Worm (Caenorhabditis elegans): Measurements from ENCODE around the gene F14F7.7.

DNA sequence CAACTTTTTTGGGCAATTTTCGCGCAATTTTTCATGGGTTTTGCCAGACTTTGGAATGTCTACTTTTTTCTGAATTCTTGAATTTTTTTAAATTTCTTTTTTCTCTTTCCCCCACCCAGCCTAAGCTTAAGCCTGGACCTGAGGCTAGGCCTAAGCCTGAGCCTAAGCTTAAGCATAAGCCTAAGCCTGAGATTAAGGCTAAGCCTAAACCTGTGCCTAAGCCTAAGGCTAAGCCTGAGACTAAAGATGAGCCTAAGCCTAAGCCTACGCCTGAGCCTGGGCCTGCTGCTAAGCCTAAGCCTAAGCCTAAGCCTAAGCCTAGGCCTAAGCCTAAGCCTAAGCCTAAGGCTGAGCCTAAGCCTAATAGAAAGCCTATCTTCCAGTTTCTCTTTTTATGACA, 25.5 kb downstream of the F14F7.7 start:
- TF ChIP-seq snpc-4 (tag; optimal IDR thresholded peaks at IDR 0.05) (no peak), ceh-90 (tag; optimal IDR thresholded peaks at IDR 0.05) (no peak), tbx-2 (tag; optimal IDR thresholded peaks at IDR 0.05) (no peak), ceh-8 (GFP tag; optimal IDR thresholded peaks at IDR 0.05) (no peak), ztf-4 (tag; optimal IDR thresholded peaks at IDR 0.05) (no peak), zag-1 (tag; optimal IDR thresholded peaks at IDR 0.05) (no peak), pqm-1 (tag; optimal IDR thresholded peaks at IDR 0.05) (no peak), nhr-11 (tag; optimal IDR thresholded peaks at IDR 0.05) (no peak), elt-2 (tag; optimal IDR thresholded peaks at IDR 0.05) (no peak), efl-1 (optimal IDR thresholded peaks at IDR 0.05) (no peak), efl-1 (GFP tag; optimal IDR thresholded peaks at IDR 0.05 in 1 of 2) (no peak), nhr-28 (tag; optimal IDR thresholded peaks at IDR 0.05) (no peak), alr-1 (tag; optimal IDR thresholded peaks at IDR 0.05; ENCODE audit: borderline replicate concordance) (no peak), skn-1 (tag; optimal IDR thresholded peaks at IDR 0.05) (no peak), fkh-10 (GFP tag; optimal IDR thresholded peaks at IDR 0.05) (no peak)

All from whole organism, L1 larva.